Worm (Caenorhabditis elegans) whole organism, late embryonic: ENCODE measurements around the gene ets-7.
"Not testable (repeated sequence)": the region's sequence is repeated elsewhere in the genome, so short reads cannot be mapped to it uniquely, and the experiment has no call there.

ENCODE experiments used
- C08G9.2 ChIP-seq: sonication (generic microtip); optimal IDR thresholded peaks from 2 replicates; lab custom pipeline; 2016; ENCODE audit warnings: mild to moderate bottlenecking, missing genetic modification characterization, moderate library complexity, missing compliant biosample characterization
- K02D7.2 ChIP-seq: sonication (generic microtip); optimal IDR thresholded peaks from 2 replicates; lab custom pipeline; 2017; ENCODE audit warnings: mild to moderate bottlenecking, missing genetic modification characterization, missing compliant biosample characterization
- K09A11.1 ChIP-seq: sonication (generic microtip); optimal IDR thresholded peaks from 2 replicates; lab custom pipeline; 2017; ENCODE audit warnings: antibody characterized with exemption, mild to moderate bottlenecking, missing genetic modification characterization, missing compliant biosample characterization; ENCODE audit not compliant: insufficient read depth
- T23F11.4 ChIP-seq: fragments of 200-800 bp; sonication (Bioruptor generic); optimal IDR thresholded peaks from 2 replicates; lab custom pipeline; 2018; ENCODE audit warnings: mild to moderate bottlenecking, missing genetic modification characterization, missing compliant biosample characterization
- ahr-1 ChIP-seq: sonication (generic microtip); optimal IDR thresholded peaks from 2 replicates; lab custom pipeline; 2016; ENCODE audit warnings: missing genetic modification characterization, missing compliant biosample characterization
- ama-1 ChIP-seq: fragments of 150-350 bp; optimal IDR thresholded peaks from 2 replicates; lab custom pipeline; 2014
- ceh-19 ChIP-seq: fragments of 200-800 bp; sonication (Bioruptor generic); optimal IDR thresholded peaks from 2 replicates; lab custom pipeline; 2018; ENCODE audit warnings: mild to moderate bottlenecking, missing genetic modification characterization, missing compliant biosample characterization
- ceh-30 ChIP-seq: fragments of 150-350 bp; optimal IDR thresholded peaks from 2 replicates; lab custom pipeline; 2014; ENCODE audit warnings: missing biosample characterization, missing genetic modification characterization
- ceh-34 ChIP-seq: sonication (generic microtip); optimal IDR thresholded peaks from 2 replicates; lab custom pipeline; 2016; ENCODE audit warnings: mild to moderate bottlenecking, missing genetic modification characterization, missing compliant biosample characterization
- ceh-45 ChIP-seq: fragments of 200-800 bp; sonication (Bioruptor generic); IDR thresholded peaks from 2 replicates; pipeline ENCODE4 v1.3.6; 2022; ENCODE audit warnings: missing genetic modification reagents, missing genetic modification characterization, missing compliant biosample characterization
- ceh-9 ChIP-seq: sonication (generic microtip); optimal IDR thresholded peaks from 2 replicates; lab custom pipeline; 2016; ENCODE audit warnings: mild to moderate bottlenecking, missing genetic modification characterization, inconsistent platforms, missing compliant biosample characterization
- che-1 ChIP-seq: sonication (generic microtip); optimal IDR thresholded peaks from 2 replicates; lab custom pipeline; 2016; ENCODE audit warnings: mild to moderate bottlenecking, missing genetic modification characterization, missing compliant biosample characterization
- dve-1 ChIP-seq: sonication (generic microtip); optimal IDR thresholded peaks from 2 replicates; lab custom pipeline; 2017; ENCODE audit warnings: antibody characterized with exemption, mild to moderate bottlenecking, missing genetic modification characterization, missing compliant biosample characterization
- elt-2 ChIP-seq: sonication (generic microtip); optimal IDR thresholded peaks from 2 replicates; lab custom pipeline; 2016; ENCODE audit warnings: missing genetic modification reagents, missing genetic modification characterization, missing compliant biosample characterization
- elt-4 ChIP-seq: sonication (generic microtip); optimal IDR thresholded peaks from 2 replicates; lab custom pipeline; 2016; ENCODE audit warnings: missing genetic modification characterization, missing compliant biosample characterization
- ets-4 ChIP-seq: sonication (generic microtip); optimal IDR thresholded peaks from 2 replicates; lab custom pipeline; 2016; ENCODE audit warnings: missing genetic modification characterization, missing compliant biosample characterization
- hlh-13 ChIP-seq: fragments of 200-800 bp; sonication (Bioruptor generic); optimal IDR thresholded peaks from 2 replicates; lab custom pipeline; 2018; ENCODE audit warnings: mild to moderate bottlenecking, missing genetic modification characterization, missing compliant biosample characterization
- hlh-15 ChIP-seq: sonication (generic microtip); optimal IDR thresholded peaks from 2 replicates; lab custom pipeline; 2016; ENCODE audit warnings: missing genetic modification characterization, missing compliant biosample characterization
- hlh-30 ChIP-seq: sonication (generic microtip); optimal IDR thresholded peaks from 2 replicates; lab custom pipeline; 2017; ENCODE audit warnings: antibody characterized with exemption, missing genetic modification characterization, missing compliant biosample characterization; ENCODE audit not compliant: insufficient read depth
- lim-6 ChIP-seq: sonication (generic microtip); optimal IDR thresholded peaks from 2 replicates; lab custom pipeline; 2016; ENCODE audit warnings: missing genetic modification characterization, missing compliant biosample characterization
- mec-3 ChIP-seq: sonication (generic microtip); optimal IDR thresholded peaks from 2 replicates; lab custom pipeline; 2016; ENCODE audit warnings: borderline replicate concordance, missing genetic modification characterization, missing compliant biosample characterization
- nhr-232 ChIP-seq: sonication (generic microtip); optimal IDR thresholded peaks from 2 replicates; lab custom pipeline; 2016; ENCODE audit warnings: missing genetic modification characterization, missing compliant biosample characterization
- odd-2 ChIP-seq: sonication (generic microtip); optimal IDR thresholded peaks from 2 replicates; lab custom pipeline; 2017; ENCODE audit warnings: antibody characterized with exemption, mild to moderate bottlenecking, missing genetic modification characterization, missing compliant biosample characterization
- pat-9 ChIP-seq: fragments of 200-800 bp; sonication (Bioruptor generic); optimal IDR thresholded peaks from 2 replicates; lab custom pipeline; 2018; ENCODE audit warnings: mild to moderate bottlenecking, missing genetic modification characterization, moderate library complexity, missing compliant biosample characterization
- pax-1 ChIP-seq: fragments of 150-350 bp; optimal IDR thresholded peaks from 2 replicates; lab custom pipeline; 2014; ENCODE audit warnings: missing biosample characterization, missing genetic modification characterization
- pha-2 ChIP-seq: sonication (generic microtip); optimal IDR thresholded peaks from 2 replicates; lab custom pipeline; 2017; ENCODE audit warnings: mild to moderate bottlenecking, missing genetic modification characterization, missing compliant biosample characterization
- pha-4 ChIP-seq: fragments of 150-350 bp; optimal IDR thresholded peaks from 2 replicates; lab custom pipeline; 2018; ENCODE audit warnings: missing biosample characterization, missing genetic modification reagents, missing genetic modification characterization
- sox-2 ChIP-seq: fragments of 200-800 bp; sonication (Bioruptor generic); IDR thresholded peaks from 2 replicates; pipeline ENCODE4 v1.3.6; 2022; ENCODE audit warnings: missing genetic modification reagents, missing genetic modification characterization, missing compliant biosample characterization
- syd-9 ChIP-seq: sonication (generic microtip); optimal IDR thresholded peaks from 2 replicates; lab custom pipeline; 2016; ENCODE audit warnings: mild to moderate bottlenecking, missing genetic modification characterization, moderate library complexity, missing compliant biosample characterization
- tbx-2 ChIP-seq: sonication (generic microtip); optimal IDR thresholded peaks from 2 replicates; lab custom pipeline; 2016; ENCODE audit warnings: missing genetic modification characterization, missing compliant biosample characterization
- tbx-7 ChIP-seq: sonication (generic microtip); optimal IDR thresholded peaks from 2 replicates; lab custom pipeline; 2016; ENCODE audit warnings: missing genotype, missing genetic modification characterization, missing compliant biosample characterization
- ttx-3 ChIP-seq: sonication (generic microtip); optimal IDR thresholded peaks from 2 replicates; lab custom pipeline; 2016; ENCODE audit warnings: missing genetic modification reagents, missing genetic modification characterization, missing compliant biosample characterization
- unc-3 ChIP-seq, 2 experiments: fragments of 200-800 bp in 1 of 2; sonication (Bioruptor generic) in 1 of 2; sonication (generic microtip) in 1 of 2; conservative IDR thresholded peaks in 1 of 2; optimal IDR thresholded peaks in 1 of 2; 2 replicates each; pipeline versions ENCODE4 v1.3.6 to Lab custom; 2016 to 2022; ENCODE audit warnings: missing compliant biosample characterization in 2 of 2, missing genetic modification characterization in 2 of 2, missing genetic modification reagents in 1 of 2
- unc-42 ChIP-seq: sonication (generic microtip); optimal IDR thresholded peaks from 2 replicates; lab custom pipeline; 2016; ENCODE audit warnings: missing genotype, missing genetic modification characterization, missing compliant biosample characterization
- unc-86 ChIP-seq: sonication (generic microtip); optimal IDR thresholded peaks from 2 replicates; lab custom pipeline; 2016; ENCODE audit warnings: missing genetic modification characterization, missing compliant biosample characterization
- ztf-16 ChIP-seq: sonication (generic microtip); optimal IDR thresholded peaks from 2 replicates; lab custom pipeline; 2017; ENCODE audit warnings: missing genetic modification characterization, missing compliant biosample characterization

ets-7 gene

ce11 chrV:7553873-7554362 is 4.7 kb downstream of the ets-7 start, which contains the start of gene ttr-10:
TSS of gene ttr-10 (minus strand) at chrV:7553923.
- TF ChIP-seq ceh-19 (GFP tag; lab: Kevin White, UChicago) = no peak
- TF ChIP-seq syd-9 (tag; lab: Kevin White, UChicago) = no peak
- TF ChIP-seq K02D7.2 (tag; lab: Kevin White, UChicago) = no peak
- no peak for TF ChIP-seq tbx-2
- TF ChIP-seq ceh-34 (tag; lab: Kevin White, UChicago) = no peak
- no peak for TF ChIP-seq unc-42 (tag; lab: Kevin White, UChicago)
- TF ChIP-seq K09A11.1 (tag; lab: Kevin White, UChicago) = no peak
- TF ChIP-seq, all 69 proteins: peak for 0

- TF ChIP-seq pha-4 (tag; lab: Kevin White, UChicago) (no peak), K09A11.1 (tag; lab: Kevin White, UChicago) (no peak), tbx-7 (tag; lab: Kevin White, UChicago) (no peak), odd-2 (no peak), ceh-9 (tag; lab: Kevin White, UChicago) (no peak), mec-3 (no peak)
Observed at ce11 chrV:7551821-7552220, 6.8 kb downstream of the ets-7 start, which contains the start of gene F19F10.3. TSS of gene F19F10.3 (plus strand) at chrV:7552121.

- TF ChIP-seq che-1 (tag; lab: Kevin White, UChicago) = peak; percentile 15
- TF ChIP-seq unc-3 (GFP tag; conservative IDR thresholded peaks at IDR 0.05; lab: Robert Waterston, UW) = 0 out of 2 replicates have a peak, but pooled peaks have one; percentile 25
- not testable (repeated sequence) for TF ChIP-seq unc-3 (tag; optimal IDR thresholded peaks at IDR 0.05; lab: Kevin White, UChicago)
Observed at ce11 chrV:7548499-7548898, 10.1 kb downstream of the ets-7 start.

ce11 chrV:7548017-7548416 is 10.6 kb downstream of the ets-7 start:
- no peak for TF ChIP-seq hlh-30 (tag; lab: Kevin White, UChicago)
- TF ChIP-seq hlh-15 (tag; lab: Kevin White, UChicago) = no peak
- peak; percentile 72 for TF ChIP-seq elt-2 (tag; lab: Kevin White, UChicago)

ce11 chrV:7547479-7547878 is 11.1 kb downstream of the ets-7 start, which contains the start of gene ftn-1:
TSS of gene ftn-1 (minus strand) at chrV:7547579.
- no peak for TF ChIP-seq dve-1
- no peak for TF ChIP-seq C08G9.2 (tag; lab: Kevin White, UChicago)
- TF ChIP-seq ama-1 (lab: Kevin White, UChicago) = no peak
- TF ChIP-seq ceh-34 (tag; lab: Kevin White, UChicago) = no peak
- no peak for TF ChIP-seq elt-4
- TF ChIP-seq pat-9 (tag; lab: Kevin White, UChicago) = no peak
- TF ChIP-seq ceh-30 (tag; lab: Kevin White, UChicago) = no peak
- no peak for TF ChIP-seq K09A11.1 (tag; lab: Kevin White, UChicago)
- TF ChIP-seq pax-1 (tag; lab: Kevin White, UChicago) = no peak
- no peak for TF ChIP-seq ahr-1 (tag; lab: Kevin White, UChicago)
- TF ChIP-seq ttx-3 (tag; lab: Kevin White, UChicago) = no peak
- no peak for TF ChIP-seq lim-6 (tag; lab: Kevin White, UChicago)

ce11 chrV:7545187-7545586 is 13.4 kb downstream of the ets-7 start, which contains the start of the genes C54F6.19 and nhx-3:
TSS of gene C54F6.19 (plus strand) at chrV:7545487.
TSS of gene nhx-3 (minus strand) at chrV:7545523.
- TF ChIP-seq nhr-232 (tag; lab: Kevin White, UChicago) = no peak
- TF ChIP-seq ceh-34 (tag; lab: Kevin White, UChicago) = no peak
- no peak for TF ChIP-seq T23F11.4 (GFP tag; lab: Kevin White, UChicago)
- TF ChIP-seq pax-1 (tag; lab: Kevin White, UChicago) = no peak
- TF ChIP-seq sox-2 (GFP tag; lab: Robert Waterston, UW) = no peak
- TF ChIP-seq unc-86 = no peak
- TF ChIP-seq hlh-13 = no peak
- TF ChIP-seq hlh-15 (tag; lab: Kevin White, UChicago) = no peak
- TF ChIP-seq mec-3 = no peak
- no peak for TF ChIP-seq ttx-3 (tag; lab: Kevin White, UChicago)
- no peak for TF ChIP-seq pha-2
- TF ChIP-seq ceh-19 (GFP tag; lab: Kevin White, UChicago) = no peak
- TF ChIP-seq ceh-45 (GFP tag; lab: Robert Waterston, UW) = no peak
- no peak for TF ChIP-seq ceh-9 (tag; lab: Kevin White, UChicago)
- no peak for TF ChIP-seq ets-4
- TF ChIP-seq ztf-16 (tag; lab: Kevin White, UChicago) = no peak
